Worm (Caenorhabditis elegans) whole organism, L4 larva: ENCODE results near the gene R07B7.12.

Source experiments
- F10B5.3 ChIP-seq: sonication (generic microtip); optimal IDR thresholded peaks from 2 replicates; lab custom pipeline; 2016; ENCODE audit warnings: mild to moderate bottlenecking, missing genetic modification characterization, missing compliant biosample characterization
- T20F7.1 ChIP-seq: fragments of 200-800 bp; sonication (Bioruptor generic); optimal IDR thresholded peaks from 2 replicates; lab custom pipeline; 2018; ENCODE audit warnings: mild to moderate bottlenecking, missing genetic modification characterization, missing compliant biosample characterization
- ceh-44 ChIP-seq: fragments of 200-800 bp; sonication (Bioruptor generic); IDR thresholded peaks from 2 replicates; pipeline ENCODE4 v1.3.6; 2022; ENCODE audit warnings: missing genetic modification reagents, missing genetic modification characterization, missing compliant biosample characterization
- dpl-1 ChIP-seq: fragments of 150-350 bp; optimal IDR thresholded peaks from 2 replicates; lab custom pipeline; 2014; ENCODE audit warnings: missing biosample characterization, missing genetic modification reagents, missing genetic modification characterization
- mep-1 ChIP-seq: fragments of 150-350 bp; sonication (generic microtip); optimal IDR thresholded peaks from 3 replicates; lab custom pipeline; 2014; ENCODE audit warnings: missing biosample characterization, missing genetic modification characterization
- pqm-1 ChIP-seq: sonication (generic microtip); optimal IDR thresholded peaks from 2 replicates; lab custom pipeline; 2017; ENCODE audit warnings: missing biosample characterization, missing genetic modification characterization
- unc-130 ChIP-seq: sonication (generic microtip); optimal IDR thresholded peaks from 2 replicates; lab custom pipeline; 2016; ENCODE audit warnings: missing genetic modification reagents, missing genetic modification characterization, missing compliant biosample characterization

DNA sequence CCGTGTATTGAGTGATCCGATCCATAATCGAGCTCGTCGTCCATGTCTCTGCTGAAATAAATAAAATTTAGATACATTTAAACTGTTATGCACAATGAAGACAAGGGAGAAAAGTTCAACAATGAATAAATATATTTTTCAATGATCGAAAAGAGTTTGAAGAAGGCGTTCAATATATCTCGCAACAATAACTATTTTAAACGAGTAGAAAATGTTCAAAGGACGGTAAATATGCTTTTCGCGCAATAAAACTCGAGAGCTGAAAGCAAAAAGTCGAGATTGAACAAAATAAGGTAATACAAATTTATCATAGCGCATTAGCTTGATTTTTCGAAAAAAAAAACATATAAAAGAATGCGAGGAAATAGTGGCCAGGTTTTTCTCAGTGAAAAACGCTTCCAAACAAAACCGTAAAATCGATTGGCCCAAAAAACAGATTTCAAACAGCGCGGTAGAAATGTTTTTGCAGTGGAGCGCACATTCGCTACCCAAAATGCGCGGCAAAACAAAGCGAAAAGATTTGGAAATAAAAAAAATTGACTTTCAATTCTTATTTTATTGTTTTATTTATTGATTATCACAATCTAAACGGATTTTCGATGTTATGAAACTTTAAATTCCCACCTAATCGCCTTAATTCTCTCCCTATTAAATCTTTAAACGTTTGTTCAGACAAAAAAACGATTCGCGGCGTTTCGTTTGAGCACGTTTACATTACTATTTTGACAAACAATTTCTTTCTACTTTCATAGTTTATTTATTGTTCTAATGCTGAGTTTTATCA is 47.9 kb upstream of the R07B7.12 start, which contains the start of the genes kup-1 and F10C2.4:
- TF ChIP-seq pqm-1 (tag; lab: Kevin White, UChicago): no peak
- no peak for TF ChIP-seq F10B5.3 (tag; lab: Kevin White, UChicago)
- no peak for TF ChIP-seq ceh-44
- peak; percentile 60 for TF ChIP-seq T20F7.1 (GFP tag; lab: Kevin White, UChicago)
- no peak for TF ChIP-seq unc-130
- no peak for TF ChIP-seq mep-1 (tag; lab: Kevin White, UChicago)
- TF ChIP-seq dpl-1 (GFP tag; lab: Kevin White, UChicago): peak; percentile 91
